Worm (Caenorhabditis elegans) whole organism, L4 larva: Measurements from ENCODE around the gene mec-17.

Experiments
- F37D6.2 ChIP-seq: sonication (generic microtip); optimal IDR thresholded peaks from 2 replicates; lab custom pipeline; 2016; ENCODE audit warnings: mild to moderate bottlenecking, missing genetic modification characterization, missing compliant biosample characterization
- F49E8.2 ChIP-seq: sonication (generic microtip); optimal IDR thresholded peaks from 2 replicates; lab custom pipeline; 2016; ENCODE audit warnings: missing compliant biosample characterization, mild to moderate bottlenecking, missing genetic modification characterization, borderline replicate concordance
- T20F7.1 ChIP-seq: fragments of 200-800 bp; sonication (Bioruptor generic); optimal IDR thresholded peaks from 2 replicates; lab custom pipeline; 2018; ENCODE audit warnings: mild to moderate bottlenecking, missing genetic modification characterization, missing compliant biosample characterization
- Y105C5A.15 ChIP-seq: fragments of 200-800 bp; sonication (Bioruptor generic); IDR thresholded peaks from 2 replicates; pipeline ENCODE4 v1.3.6; 2022; ENCODE audit warnings: missing genetic modification characterization, missing compliant biosample characterization
- Y48G9A.11 ChIP-seq: fragments of 200-800 bp; sonication (Bioruptor generic); IDR thresholded peaks from 2 replicates; pipeline ENCODE4 v1.3.6; 2022; ENCODE audit warnings: missing genetic modification reagents, missing genetic modification characterization, missing compliant biosample characterization
- Y5F2A.4 ChIP-seq: fragments of 200-800 bp; sonication (Bioruptor generic); optimal IDR thresholded peaks from 2 replicates; lab custom pipeline; 2018; ENCODE audit warnings: mild to moderate bottlenecking, missing genetic modification characterization, missing compliant biosample characterization
- Y75B8A.6 ChIP-seq: fragments of 200-800 bp; sonication (Bioruptor generic); IDR thresholded peaks from 2 replicates; pipeline ENCODE4 v1.3.6; 2022; ENCODE audit warnings: missing genetic modification reagents, missing genetic modification characterization, missing compliant biosample characterization
- ZK337.2 ChIP-seq: fragments of 200-800 bp; sonication (Bioruptor generic); IDR thresholded peaks from 2 replicates; pipeline ENCODE4 v1.3.6; 2022; ENCODE audit warnings: missing genetic modification reagents, missing genetic modification characterization, missing compliant biosample characterization
- aha-1 ChIP-seq: fragments of 150-350 bp; peaks from one replicate; lab custom pipeline; 2014; ENCODE audit warnings: missing biosample characterization, missing genetic modification characterization
- arid-1 ChIP-seq: fragments of 200-800 bp; sonication (Bioruptor generic); conservative IDR thresholded peaks from 2 replicates; pipeline ENCODE4 v1.3.6; 2022; ENCODE audit warnings: missing genetic modification reagents, missing genetic modification characterization, missing compliant biosample characterization
- attf-4 ChIP-seq: sonication (generic microtip); optimal IDR thresholded peaks from 3 replicates; lab custom pipeline; 2017; ENCODE audit warnings: missing biosample characterization, missing genetic modification characterization
- ceh-28 ChIP-seq: fragments of 150-350 bp; optimal IDR thresholded peaks from 2 replicates; lab custom pipeline; 2014; ENCODE audit warnings: missing biosample characterization, missing genetic modification reagents, missing genetic modification characterization
- ceh-32 ChIP-seq: sonication (generic microtip); optimal IDR thresholded peaks from 2 replicates; lab custom pipeline; 2016; ENCODE audit warnings: mild to moderate bottlenecking, missing genetic modification characterization, missing compliant biosample characterization; ENCODE audit not compliant: poor library complexity
- ceh-44 ChIP-seq: fragments of 200-800 bp; sonication (Bioruptor generic); IDR thresholded peaks from 2 replicates; pipeline ENCODE4 v1.3.6; 2022; ENCODE audit warnings: missing genetic modification reagents, missing genetic modification characterization, missing compliant biosample characterization
- ceh-62 ChIP-seq: sonication (generic microtip); optimal IDR thresholded peaks from 2 replicates; lab custom pipeline; 2017; ENCODE audit warnings: missing biosample characterization, missing genetic modification characterization
- daf-12 ChIP-seq: fragments of 150-350 bp; optimal IDR thresholded peaks from 2 replicates; lab custom pipeline; 2014; ENCODE audit warnings: missing biosample characterization, missing genetic modification reagents, missing genetic modification characterization
- daf-16 ChIP-seq, 3 experiments: sonication (generic microtip); optimal IDR thresholded peaks; 2 replicates each; lab custom pipeline; 2016 to 2017; ENCODE audit warnings: missing genetic modification characterization in 3 of 3, missing genetic modification reagents in 3 of 3, mild to moderate bottlenecking in 2 of 3, missing compliant biosample characterization in 2 of 3, missing biosample characterization in 1 of 3, moderate library complexity in 1 of 3
- daf-19 ChIP-seq: fragments of 200-800 bp; sonication (Bioruptor generic); conservative IDR thresholded peaks from 2 replicates; pipeline ENCODE4 v1.3.6; 2022; ENCODE audit warnings: missing genetic modification characterization, missing compliant biosample characterization
- dmd-6 ChIP-seq: fragments of 200-800 bp; sonication (Bioruptor generic); IDR thresholded peaks from 2 replicates; pipeline ENCODE4 v1.3.6; 2022; ENCODE audit warnings: missing genetic modification reagents, missing genetic modification characterization, missing compliant biosample characterization
- dve-1 ChIP-seq: sonication (generic microtip); optimal IDR thresholded peaks from 2 replicates; lab custom pipeline; 2017; ENCODE audit warnings: antibody characterized with exemption, mild to moderate bottlenecking, missing genetic modification characterization, missing compliant biosample characterization; ENCODE audit not compliant: insufficient read depth
- egl-27 ChIP-seq: sonication (generic microtip); optimal IDR thresholded peaks from 3 replicates; lab custom pipeline; 2017; ENCODE audit warnings: missing biosample characterization, missing genetic modification reagents, missing genetic modification characterization
- egl-43 ChIP-seq: fragments of 200-800 bp; sonication (Bioruptor generic); IDR thresholded peaks from 2 replicates; pipeline ENCODE4 v1.3.6; 2022; ENCODE audit warnings: missing genetic modification reagents, missing genetic modification characterization, missing compliant biosample characterization
- fkh-10 ChIP-seq: fragments of 150-350 bp; optimal IDR thresholded peaks from 2 replicates; lab custom pipeline; 2014; ENCODE audit warnings: missing biosample characterization, missing genetic modification reagents, missing genetic modification characterization
- hlh-11 ChIP-seq: fragments of 200-800 bp; sonication (Bioruptor generic); optimal IDR thresholded peaks from 2 replicates; lab custom pipeline; 2018; ENCODE audit warnings: mild to moderate bottlenecking, missing genetic modification characterization, missing compliant biosample characterization
- hlh-30 ChIP-seq: sonication (generic microtip); optimal IDR thresholded peaks from 2 replicates; lab custom pipeline; 2017; ENCODE audit warnings: antibody characterized with exemption, mild to moderate bottlenecking, missing genetic modification characterization, missing compliant biosample characterization; ENCODE audit not compliant: insufficient read depth
- hmg-1.1 ChIP-seq: fragments of 200-800 bp; sonication (Bioruptor generic); IDR thresholded peaks from 2 replicates; pipeline ENCODE4 v1.3.6; 2022; ENCODE audit warnings: missing genetic modification reagents, missing genetic modification characterization, missing compliant biosample characterization
- jun-1 ChIP-seq: fragments of 150-350 bp; optimal IDR thresholded peaks from 2 replicates; lab custom pipeline; 2014; ENCODE audit warnings: missing biosample characterization, missing genetic modification reagents, missing genetic modification characterization
- lim-7 ChIP-seq: fragments of 200-800 bp; sonication (Bioruptor generic); IDR thresholded peaks from 2 replicates; pipeline ENCODE4 v1.3.6; 2022; ENCODE audit warnings: missing genetic modification characterization, missing compliant biosample characterization
- lin-1 ChIP-seq: fragments of 200-800 bp; sonication (Bioruptor generic); IDR thresholded peaks from 2 replicates; pipeline ENCODE4 v1.3.6; 2022; ENCODE audit warnings: missing genetic modification reagents, missing genetic modification characterization, missing compliant biosample characterization
- lin-13 ChIP-seq: fragments of 150-350 bp; optimal IDR thresholded peaks from 2 replicates; lab custom pipeline; 2014; ENCODE audit warnings: missing biosample characterization, missing genetic modification reagents, missing genetic modification characterization
- lin-29 ChIP-seq: fragments of 200-800 bp; sonication (Bioruptor generic); IDR thresholded peaks from 2 replicates; pipeline ENCODE4 v1.3.6; 2022; ENCODE audit warnings: missing genetic modification reagents, missing genetic modification characterization, missing compliant biosample characterization
- lin-39 ChIP-seq: fragments of 150-350 bp; optimal IDR thresholded peaks from 2 replicates; lab custom pipeline; 2014; ENCODE audit warnings: missing biosample characterization, missing genetic modification reagents, missing genetic modification characterization
- lsy-2 ChIP-seq, 2 experiments: fragments of 150-350 bp in 1 of 2; sonication (generic microtip) in 1 of 2; optimal IDR thresholded peaks; 2 replicates each; lab custom pipeline; 2014 to 2017; ENCODE audit warnings: missing biosample characterization in 2 of 2, missing genetic modification characterization in 2 of 2
- madf-9 ChIP-seq: fragments of 200-800 bp; sonication (Bioruptor generic); conservative IDR thresholded peaks from 2 replicates; pipeline ENCODE4 v1.3.6; 2022; ENCODE audit warnings: missing genetic modification reagents, missing genetic modification characterization, missing compliant biosample characterization
- mep-1 ChIP-seq: fragments of 150-350 bp; sonication (generic microtip); optimal IDR thresholded peaks from 3 replicates; lab custom pipeline; 2014; ENCODE audit warnings: missing biosample characterization, missing genetic modification characterization
- mxl-2 ChIP-seq: fragments of 200-800 bp; sonication (Bioruptor generic); conservative IDR thresholded peaks from 2 replicates; pipeline ENCODE4 v1.3.6; 2022; ENCODE audit warnings: missing genetic modification reagents, missing genetic modification characterization, missing compliant biosample characterization
- nhr-10 ChIP-seq: fragments of 150-350 bp; optimal IDR thresholded peaks from 2 replicates; lab custom pipeline; 2014; ENCODE audit warnings: missing biosample characterization, missing genetic modification characterization
- nhr-102 ChIP-seq: sonication (generic microtip); optimal IDR thresholded peaks from 2 replicates; lab custom pipeline; 2016; ENCODE audit warnings: mild to moderate bottlenecking, missing genetic modification characterization, moderate library complexity, missing compliant biosample characterization
- nhr-28 ChIP-seq: fragments of 150-350 bp; optimal IDR thresholded peaks from 2 replicates; lab custom pipeline; 2014; ENCODE audit warnings: missing biosample characterization, missing genetic modification characterization
- nhr-42 ChIP-seq: fragments of 200-800 bp; sonication (Bioruptor generic); IDR thresholded peaks from 2 replicates; pipeline ENCODE4 v1.3.6; 2022; ENCODE audit warnings: missing genetic modification characterization, missing compliant biosample characterization
- nhr-48 ChIP-seq: sonication (generic microtip); optimal IDR thresholded peaks from 2 replicates; lab custom pipeline; 2016; ENCODE audit warnings: mild to moderate bottlenecking, missing genetic modification characterization, missing compliant biosample characterization
- nhr-77 ChIP-seq: fragments of 150-350 bp; optimal IDR thresholded peaks from 2 replicates; lab custom pipeline; 2014; ENCODE audit warnings: missing biosample characterization, missing genetic modification characterization
- pha-4 ChIP-seq, 2 experiments: fragments of 150-350 bp in 1 of 2; fragments of 200-800 bp in 1 of 2; sonication (Bioruptor generic) in 1 of 2; IDR thresholded peaks in 1 of 2; optimal IDR thresholded peaks in 1 of 2; 2 replicates each; pipeline versions ENCODE4 v1.3.6 to Lab custom; 2014 to 2022; ENCODE audit warnings: missing genetic modification characterization in 2 of 2, missing genetic modification reagents in 2 of 2, missing biosample characterization in 1 of 2, missing compliant biosample characterization in 1 of 2
- rbr-2 ChIP-seq: sonication (generic microtip); optimal IDR thresholded peaks from 2 replicates; lab custom pipeline; 2016; ENCODE audit warnings: missing genotype, missing genetic modification characterization, missing compliant biosample characterization
- sdz-12 ChIP-seq: fragments of 200-800 bp; sonication (Bioruptor generic); optimal IDR thresholded peaks from 2 replicates; lab custom pipeline; 2018; ENCODE audit warnings: mild to moderate bottlenecking, missing genetic modification characterization, missing compliant biosample characterization
- skn-1 ChIP-seq: fragments of 150-350 bp; optimal IDR thresholded peaks from 2 replicates; lab custom pipeline; 2014; ENCODE audit warnings: missing biosample characterization, missing genetic modification characterization
- unc-62 ChIP-seq, 3 experiments: fragments of 150-350 bp in 1 of 3; sonication (generic microtip); optimal IDR thresholded peaks in 2 of 3; peaks in 1 of 3; 1 replicate in 1 of 3; 2 replicates in 2 of 3; lab custom pipeline; 2014 to 2017; ENCODE audit warnings: missing biosample characterization in 3 of 3, missing genetic modification characterization in 3 of 3, missing genetic modification reagents in 3 of 3, missing genotype in 1 of 3
- zag-1 ChIP-seq: fragments of 150-350 bp; optimal IDR thresholded peaks from 2 replicates; lab custom pipeline; 2014; ENCODE audit warnings: missing biosample characterization, missing genetic modification characterization
- zfp-2 ChIP-seq: sonication (generic microtip); optimal IDR thresholded peaks from 2 replicates; lab custom pipeline; 2016; ENCODE audit warnings: mild to moderate bottlenecking, missing genetic modification characterization, missing compliant biosample characterization
- ztf-7 ChIP-seq: fragments of 150-350 bp; optimal IDR thresholded peaks from 2 replicates; lab custom pipeline; 2014; ENCODE audit warnings: missing biosample characterization, missing genetic modification characterization

The mec-17 gene

ce11 chrIV:8032135-8032915 lies 45.3 kb upstream of the mec-17 start (continued):
- TF ChIP-seq pha-4 (GFP tag; IDR thresholded peaks at IDR 0.05; lab: Robert Waterston, UW) (no peak), pha-4 (tag; optimal IDR thresholded peaks at IDR 0.05; lab: Kevin White, UChicago) (no peak), Y5F2A.4 (no peak), unc-62 (GFP tag; optimal IDR thresholded peaks at IDR 0.05 in 1 of 2; lab: Kevin White, UChicago) (no peak), unc-62 (tag; optimal IDR thresholded peaks at IDR 0.05; lab: Kevin White, UChicago) (no peak), sdz-12 (GFP tag; lab: Kevin White, UChicago) (no peak), lin-29 (no peak), T20F7.1 (GFP tag; lab: Kevin White, UChicago) (peak; percentile 33), nhr-77 (tag; lab: Kevin White, UChicago) (peak; percentile 44), ceh-28 (tag; lab: Kevin White, UChicago) (no peak), zfp-2 (tag; lab: Kevin White, UChicago) (no peak), egl-27 (no peak), F49E8.2 (no peak), lim-7 (no peak), skn-1 (tag; lab: Kevin White, UChicago) (no peak), fkh-10 (GFP tag; lab: Kevin White, UChicago) (no peak), ZK337.2 (no peak), nhr-102 (peak; percentile 56), nhr-28 (tag; lab: Kevin White, UChicago) (peak; percentile 78), ceh-62 (tag; lab: Kevin White, UChicago) (no peak), ceh-44 (GFP tag; lab: Robert Waterston, UW) (no peak), dve-1 (tag; lab: Kevin White, UChicago) (peak; percentile 81), hlh-11 (peak; percentile 88), hmg-1.1 (GFP tag; lab: Robert Waterston, UW) (no peak), lsy-2 (tag; optimal IDR thresholded peaks at IDR 0.05; lab: Kevin White, UChicago) (peak in 1 of 2 experiments; percentile 15), rbr-2 (tag; lab: Kevin White, UChicago) (no peak), ceh-32 (tag; lab: Kevin White, UChicago) (no peak), hlh-30 (tag; lab: Kevin White, UChicago) (no peak), mep-1 (tag; lab: Kevin White, UChicago) (no peak), attf-4 (tag; lab: Kevin White, UChicago) (no peak), nhr-10 (tag; lab: Kevin White, UChicago) (peak; percentile 24), arid-1 (no peak), aha-1 (peak; percentile 68), Y48G9A.11 (GFP tag; lab: Robert Waterston, UW) (no peak), lin-1 (GFP tag; lab: Robert Waterston, UW) (peak; percentile 65; the same call in 1 of the 2 replicates), nhr-48 (tag; lab: Kevin White, UChicago) (peak; percentile 74), Y75B8A.6 (GFP tag; lab: Robert Waterston, UW) (no peak), nhr-42 (GFP tag; lab: Robert Waterston, UW) (no peak)

DNA sequence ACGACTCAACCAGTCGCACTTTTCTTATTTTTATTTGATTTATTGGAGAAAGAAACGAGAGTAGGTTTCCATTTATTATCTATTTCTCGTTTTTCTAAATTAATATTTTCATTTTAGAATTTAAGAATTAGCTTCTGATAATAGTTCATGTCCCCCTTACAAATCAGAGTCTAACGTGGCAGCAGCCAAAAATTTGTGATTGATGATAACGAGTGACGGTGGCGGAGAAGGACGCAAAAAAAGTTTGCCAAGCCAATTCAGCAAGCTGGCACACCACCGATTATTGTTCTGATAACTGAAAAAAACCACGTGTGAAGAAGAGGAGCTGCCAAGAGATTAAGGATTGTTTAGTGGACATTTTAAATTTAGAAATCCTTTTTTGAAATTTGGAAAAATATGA lies 43.1 kb upstream of the mec-17 start:
- TF ChIP-seq lin-13 (GFP tag; lab: Kevin White, UChicago) (no peak), aha-1 (peak; percentile 48), egl-43 (GFP tag; lab: Robert Waterston, UW) (no peak), attf-4 (tag; lab: Kevin White, UChicago) (no peak), mxl-2 (GFP tag; lab: Robert Waterston, UW) (no peak), F37D6.2 (tag; lab: Kevin White, UChicago) (no peak), jun-1 (tag; lab: Kevin White, UChicago) (no peak), daf-12 (tag; lab: Kevin White, UChicago) (no peak), Y105C5A.15 (GFP tag; lab: Robert Waterston, UW) (no peak), ztf-7 (tag; lab: Kevin White, UChicago) (no peak), madf-9 (GFP tag; lab: Robert Waterston, UW) (no peak), daf-19 (no peak), daf-16 (GFP tag; optimal IDR thresholded peaks at IDR 0.05; lab: Kevin White, UChicago) (no peak), daf-16 (tag; optimal IDR thresholded peaks at IDR 0.05; lab: Kevin White, UChicago) (no peak), zag-1 (tag; lab: Kevin White, UChicago) (no peak), lin-39 (no peak), dmd-6 (GFP tag; lab: Robert Waterston, UW) (peak; percentile 81), hlh-11 (peak; percentile 62)
